Fruit fly (Drosophila melanogaster) whole organism, embryonic: Measurements from ENCODE around the gene asun.

ENCODE experiments used
- ATbp ChIP-seq: fragments of 200-800 bp; sonication (Bioruptor generic); optimal IDR thresholded peaks from 2 replicates; lab custom pipeline; 2017; ENCODE audit warnings: missing biosample characterization, mild to moderate bottlenecking, missing genetic modification characterization, missing genetic modification reagents
- Atf3 ChIP-seq: fragments of 200-800 bp; sonication (Bioruptor generic); optimal IDR thresholded peaks from 3 replicates; lab custom pipeline; 2016; ENCODE audit warnings: missing biosample characterization, missing genetic modification characterization
- C15 ChIP-seq: fragments of 200-800 bp; sonication (Bioruptor generic); IDR thresholded peaks from 3 replicates; pipeline ENCODE4 v1.3.6; 2022; ENCODE audit warnings: missing biosample characterization, missing genetic modification characterization
- CG14965 ChIP-seq: fragments of 200-800 bp; sonication (Bioruptor generic); optimal IDR thresholded peaks from 2 replicates; lab custom pipeline; 2016; ENCODE audit warnings: missing biosample characterization, missing genetic modification characterization, borderline replicate concordance
- CG15073 ChIP-seq: fragments of 200-800 bp; sonication (Bioruptor generic); optimal IDR thresholded peaks from 2 replicates; lab custom pipeline; 2016; ENCODE audit warnings: missing biosample characterization, missing genetic modification characterization
- CG15479 ChIP-seq: fragments of 200-800 bp; sonication (Bioruptor generic); optimal IDR thresholded peaks from 3 replicates; lab custom pipeline; 2019; ENCODE audit warnings: missing biosample characterization, mild to moderate bottlenecking, missing genetic modification characterization, moderate library complexity
- CG1647 ChIP-seq: fragments of 200-800 bp; sonication (Bioruptor generic); optimal IDR thresholded peaks from 3 replicates; lab custom pipeline; 2016; ENCODE audit warnings: missing biosample characterization, missing genetic modification characterization
- CG16863 ChIP-seq: fragments of 200-800 bp; sonication (Bioruptor generic); optimal IDR thresholded peaks from 3 replicates; lab custom pipeline; 2016; ENCODE audit warnings: missing biosample characterization, missing genetic modification characterization
- CG17912 ChIP-seq: fragments of 200-800 bp; sonication (Bioruptor generic); optimal IDR thresholded peaks from 2 replicates; lab custom pipeline; 2018; ENCODE audit warnings: missing biosample characterization, mild to moderate bottlenecking, missing genetic modification characterization
- CG2120 ChIP-seq: fragments of 200-800 bp; sonication (Bioruptor generic); optimal IDR thresholded peaks from 3 replicates; lab custom pipeline; 2016; ENCODE audit warnings: missing biosample characterization, missing genetic modification characterization
- CG31441 ChIP-seq: fragments of 200-800 bp; sonication (Bioruptor generic); IDR thresholded peaks from 2 replicates; pipeline ENCODE4 v1.3.6; 2022; ENCODE audit warnings: missing biosample characterization, missing genetic modification characterization
- CG3726 ChIP-seq: fragments of 200-800 bp; sonication (Bioruptor generic); IDR thresholded peaks from 3 replicates; pipeline ENCODE4, ENCODE4 v1.3.6; 2022; ENCODE audit warnings: missing biosample characterization, missing genetic modification characterization
- CG3838 ChIP-seq: fragments of 200-800 bp; sonication (Bioruptor generic); optimal IDR thresholded peaks from 3 replicates; lab custom pipeline; 2016; ENCODE audit warnings: missing biosample characterization, missing genetic modification characterization
- CG4360 ChIP-seq: fragments of 200-800 bp; sonication (Bioruptor generic); IDR thresholded peaks from 2 replicates; pipeline ENCODE4 v1.3.6; 2022; ENCODE audit warnings: missing biosample characterization, missing genetic modification characterization
- CG6175 ChIP-seq: fragments of 200-800 bp; sonication (Bioruptor generic); IDR thresholded peaks from 3 replicates; pipeline ENCODE4 v1.3.6; 2022; ENCODE audit warnings: missing biosample characterization, missing genetic modification characterization
- CG7357 ChIP-seq: fragments of 200-800 bp; sonication (Bioruptor generic); IDR thresholded peaks from 3 replicates; pipeline ENCODE4 v1.3.6; 2022; ENCODE audit warnings: missing biosample characterization, missing genetic modification characterization
- CG7372 ChIP-seq: fragments of 200-800 bp; sonication (Bioruptor generic); IDR thresholded peaks from 2 replicates; pipeline ENCODE4 v1.3.6; 2022; ENCODE audit warnings: missing biosample characterization, missing genetic modification characterization
- CG7839 ChIP-seq: fragments of 200-800 bp; sonication (Bioruptor generic); optimal IDR thresholded peaks from 3 replicates; lab custom pipeline; 2018; ENCODE audit warnings: missing biosample characterization, mild to moderate bottlenecking, missing genetic modification characterization, moderate library complexity
- CG9215 ChIP-seq: fragments of 200-800 bp; sonication (Bioruptor generic); IDR thresholded peaks from 2 replicates; pipeline ENCODE4 v1.3.6; 2022; ENCODE audit warnings: missing biosample characterization, missing genetic modification characterization
- D19A ChIP-seq: fragments of 200-800 bp; optimal IDR thresholded peaks from 3 replicates; lab custom pipeline; 2019; ENCODE audit warnings: missing biosample characterization, mild to moderate bottlenecking, missing genetic modification characterization, moderate library complexity
- Dref ChIP-seq: fragments of 200-800 bp; sonication (Bioruptor generic); IDR thresholded peaks from 2 replicates; pipeline ENCODE4 v1.3.6; 2022; ENCODE audit warnings: missing biosample characterization, missing genetic modification characterization
- Drgx ChIP-seq: fragments of 200-800 bp; sonication (Bioruptor generic); IDR thresholded peaks from 2 replicates; pipeline ENCODE4 v1.3.6; 2022; ENCODE audit warnings: missing biosample characterization, missing genetic modification characterization
- Lpt ChIP-seq: fragments of >200 bp; optimal IDR thresholded peaks from 2 replicates; lab custom pipeline; 2018; ENCODE audit warnings: missing biosample characterization, missing genetic modification characterization
- Neu2 ChIP-seq: fragments of 200-800 bp; sonication (Bioruptor generic); optimal IDR thresholded peaks from 3 replicates; lab custom pipeline; 2016; ENCODE audit warnings: missing biosample characterization, missing genetic modification characterization, borderline replicate concordance
- NfI ChIP-seq: fragments of 200-800 bp; sonication (Bioruptor generic); optimal IDR thresholded peaks from 3 replicates; lab custom pipeline; 2018; ENCODE audit warnings: missing biosample characterization, mild to moderate bottlenecking, missing genetic modification characterization, moderate library complexity
- Ptx1 ChIP-seq: fragments of 200-800 bp; sonication (Bioruptor generic); IDR thresholded peaks from 2 replicates; pipeline ENCODE4 v1.3.6; 2022; ENCODE audit warnings: missing biosample characterization, missing genetic modification characterization
- Ravus ChIP-seq: fragments of 200-800 bp; sonication (Bioruptor generic); IDR thresholded peaks from 2 replicates; pipeline ENCODE4 v1.3.6; 2022; ENCODE audit warnings: missing biosample characterization, missing genetic modification characterization
- Rx ChIP-seq: fragments of 200-800 bp; sonication (Bioruptor generic); IDR thresholded peaks from 2 replicates; pipeline ENCODE4 v1.3.6; 2022; ENCODE audit warnings: missing biosample characterization, missing genetic modification characterization
- Six4 ChIP-seq: fragments of 200-800 bp; sonication (Bioruptor generic); optimal IDR thresholded peaks from 2 replicates; lab custom pipeline; 2016; ENCODE audit warnings: missing biosample characterization, missing genetic modification characterization
- Sox100B ChIP-seq: fragments of 200-800 bp; sonication (Bioruptor generic); optimal IDR thresholded peaks from 3 replicates; lab custom pipeline; 2018; ENCODE audit warnings: missing biosample characterization, mild to moderate bottlenecking, missing genetic modification characterization
- Spps ChIP-seq: fragments of 200-800 bp; sonication (Bioruptor generic); optimal IDR thresholded peaks from 2 replicates; lab custom pipeline; 2018; ENCODE audit warnings: missing biosample characterization, mild to moderate bottlenecking, missing genetic modification characterization
- ase ChIP-seq: fragments of 200-800 bp; sonication (Bioruptor generic); IDR thresholded peaks from 3 replicates; pipeline ENCODE4 v1.3.6; 2022; ENCODE audit warnings: missing biosample characterization, missing genetic modification characterization
- cad ChIP-seq: fragments of >200 bp; optimal IDR thresholded peaks from 2 replicates; lab custom pipeline; 2017; ENCODE audit warnings: missing biosample characterization, missing genetic modification characterization
- cato ChIP-seq: fragments of 200-800 bp; sonication (Bioruptor generic); optimal IDR thresholded peaks from 2 replicates; lab custom pipeline; 2016; ENCODE audit warnings: missing biosample characterization, missing genetic modification characterization, borderline replicate concordance
- croc ChIP-seq: fragments of 200-800 bp; sonication (Bioruptor generic); conservative IDR thresholded peaks from 3 replicates; pipeline ENCODE4 v1.3.6; 2022; ENCODE audit warnings: missing biosample characterization, missing genetic modification characterization
- fd96Cb ChIP-seq: fragments of 200-800 bp; sonication (Bioruptor generic); optimal IDR thresholded peaks from 2 replicates; lab custom pipeline; 2018; ENCODE audit warnings: missing biosample characterization, mild to moderate bottlenecking, missing genetic modification characterization, moderate library complexity
- fru ChIP-seq: fragments of >200 bp; optimal IDR thresholded peaks from 2 replicates; lab custom pipeline; 2017
- ftz-f1 ChIP-seq: fragments of 200-800 bp; sonication (Bioruptor generic); optimal IDR thresholded peaks from 2 replicates; lab custom pipeline; 2016; ENCODE audit warnings: missing biosample characterization, missing genetic modification characterization
- gcm2 ChIP-seq: fragments of 200-800 bp; sonication (Bioruptor generic); optimal IDR thresholded peaks from 2 replicates; lab custom pipeline; 2016; ENCODE audit warnings: missing biosample characterization, missing genetic modification characterization
- gt ChIP-seq: fragments of 200-800 bp; sonication (Bioruptor generic); IDR thresholded peaks from 2 replicates; pipeline ENCODE4 v1.3.6; 2022; ENCODE audit warnings: missing biosample characterization, missing genetic modification characterization
- mirr ChIP-seq: fragments of 200-800 bp; sonication (Bioruptor generic); optimal IDR thresholded peaks from 3 replicates; lab custom pipeline; 2018; ENCODE audit warnings: missing biosample characterization, mild to moderate bottlenecking, missing genetic modification characterization
- pho ChIP-seq: fragments of 200-800 bp; sonication (Bioruptor generic); optimal IDR thresholded peaks from 2 replicates; lab custom pipeline; 2016; ENCODE audit warnings: missing biosample characterization, missing genetic modification characterization
- repo ChIP-seq: fragments of 200-800 bp; sonication (Bioruptor generic); optimal IDR thresholded peaks from 2 replicates; lab custom pipeline; 2016; ENCODE audit warnings: missing biosample characterization, missing genetic modification characterization
- salm ChIP-seq: fragments of 200-800 bp; sonication (Bioruptor generic); optimal IDR thresholded peaks from 2 replicates; lab custom pipeline; 2018; ENCODE audit warnings: missing biosample characterization, mild to moderate bottlenecking, missing genetic modification characterization
- sisA ChIP-seq: fragments of 200-800 bp; sonication (Bioruptor generic); IDR thresholded peaks from 2 replicates; pipeline ENCODE4 v1.3.6; 2022; ENCODE audit warnings: missing biosample characterization, missing genetic modification characterization
- slbo ChIP-seq: fragments of 200-800 bp; sonication (Bioruptor generic); IDR thresholded peaks from 2 replicates; pipeline ENCODE4 v1.3.6; 2022; ENCODE audit warnings: missing biosample characterization, missing genetic modification characterization
- sob ChIP-seq: fragments of 200-800 bp; sonication (Bioruptor generic); IDR thresholded peaks from 2 replicates; pipeline ENCODE4 v1.3.6; 2022; ENCODE audit warnings: missing biosample characterization, missing genetic modification characterization
- ttk ChIP-seq: fragments of 200-800 bp; sonication (Bioruptor generic); IDR thresholded peaks from 2 replicates; pipeline ENCODE4 v2.1.2; 2022; ENCODE audit warnings: missing biosample characterization, missing genetic modification characterization
- zen ChIP-seq: fragments of 200-800 bp; sonication (Bioruptor generic); optimal IDR thresholded peaks from 3 replicates; lab custom pipeline; 2018; ENCODE audit warnings: missing biosample characterization, mild to moderate bottlenecking, missing genetic modification characterization, moderate library complexity

asun gene

DNA sequence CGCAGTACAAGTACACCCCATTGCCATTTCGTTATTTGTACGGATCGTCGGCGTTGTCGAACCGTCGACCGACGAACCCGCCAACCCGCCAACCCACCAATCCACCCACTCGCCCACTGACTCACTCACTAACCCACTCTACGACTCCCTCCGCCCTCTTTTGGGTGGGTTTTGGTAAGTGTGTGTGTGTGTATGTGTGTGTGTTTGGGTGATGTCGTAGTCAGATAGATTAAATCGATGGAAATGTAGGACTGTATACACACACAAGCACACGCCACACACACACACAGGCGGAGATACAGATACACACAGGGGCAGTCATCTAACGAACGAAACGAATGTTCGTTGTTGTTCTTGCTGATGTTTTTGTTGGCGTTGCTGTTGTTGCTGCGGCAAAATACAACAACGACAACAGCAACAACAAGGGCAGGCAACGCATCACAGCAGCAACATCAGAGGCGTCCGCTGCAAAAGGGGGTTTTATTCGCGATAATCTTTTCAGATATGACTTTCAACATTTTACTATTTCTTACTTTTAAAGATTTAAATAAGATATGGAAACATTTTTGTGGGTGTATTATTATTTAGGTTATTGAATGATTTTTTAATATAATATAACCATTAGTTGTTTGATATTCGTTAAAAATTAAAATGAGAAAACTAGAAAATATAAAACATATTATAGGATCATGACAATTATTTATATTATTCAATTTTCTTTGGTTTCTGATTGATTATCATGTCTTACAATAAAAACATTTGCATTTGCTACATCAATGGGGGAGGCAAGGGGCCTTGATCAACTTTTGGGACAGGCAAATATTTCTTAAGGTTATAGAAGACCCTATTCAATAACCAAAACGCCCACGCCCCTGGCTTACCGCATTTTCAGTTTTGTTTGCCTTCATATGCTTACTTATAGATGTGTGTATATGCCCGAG is 42.4 kb upstream of the asun start (continued):
- TF ChIP-seq CG16863 (GFP tag; lab: Kevin White, UChicago) (no peak), ATbp (peak; percentile 82), ase (GFP tag; lab: Robert Waterston, UW) (peak; percentile 51; the same call in 1 of the 3 replicates), D19A (tag; lab: Kevin White, UChicago) (peak; percentile 87), gt (GFP tag; lab: Robert Waterston, UW) (peak; percentile 54), cad (no peak), fru (lab: Kevin White, UChicago) (no peak), ttk (peak; percentile 65), Rx (peak; percentile 64), zen (tag; lab: Kevin White, UChicago) (peak; percentile 82), CG7372 (GFP tag; lab: Robert Waterston, UW) (peak; percentile 84), repo (GFP tag; lab: Kevin White, UChicago) (no peak), Spps (tag; lab: Kevin White, UChicago) (peak; percentile 87), CG7839 (tag; lab: Kevin White, UChicago) (peak; percentile 95), CG6175 (GFP tag; lab: Robert Waterston, UW) (peak; percentile 18; the same call in 1 of the 3 replicates), CG3726 (GFP tag; lab: Robert Waterston, UW) (peak; percentile 52; the same call in 2 of the 3 replicates), CG9215 (GFP tag; lab: Robert Waterston, UW) (peak; percentile 77), Lpt (GFP tag; lab: Kevin White, UChicago) (peak; percentile 35), slbo (peak; percentile 88), Ravus (GFP tag; lab: Robert Waterston, UW) (peak; percentile 40), CG1647 (GFP tag; lab: Kevin White, UChicago) (no peak), Ptx1 (GFP tag; lab: Robert Waterston, UW) (peak; percentile 80), gcm2 (GFP tag; lab: Kevin White, UChicago) (peak; percentile 52), NfI (peak; percentile 90), croc (GFP tag; lab: Robert Waterston, UW) (peak; percentile 74), sob (GFP tag; lab: Robert Waterston, UW) (peak; percentile 65), CG7357 (GFP tag; lab: Robert Waterston, UW) (peak; percentile 73; the same call in 2 of the 3 replicates), C15 (0 out of 3 replicates have a peak, but pooled peaks have one; percentile 50), fd96Cb (tag; lab: Kevin White, UChicago) (peak; percentile 93), CG15073 (no peak), cato (GFP tag; lab: Kevin White, UChicago) (peak; percentile 92), CG17912 (GFP tag; lab: Kevin White, UChicago) (no peak), CG3838 (no peak), CG15479 (GFP tag; lab: Kevin White, UChicago) (peak; percentile 41), ftz-f1 (GFP tag; lab: Kevin White, UChicago) (no peak), Neu2 (GFP tag; lab: Kevin White, UChicago) (no peak), Drgx (GFP tag; lab: Robert Waterston, UW) (peak; percentile 64), Dref (GFP tag; lab: Robert Waterston, UW) (peak; percentile 11; the same call in 1 of the 2 replicates), pho (no peak), CG14965 (no peak), salm (tag; lab: Kevin White, UChicago) (peak; percentile 77), sisA (GFP tag; lab: Robert Waterston, UW) (peak; percentile 63), CG2120 (GFP tag; lab: Kevin White, UChicago) (peak; percentile 63), Sox100B (GFP tag; lab: Kevin White, UChicago) (peak; percentile 98), Six4 (GFP tag; lab: Kevin White, UChicago) (peak; percentile 86), mirr (GFP tag; lab: Kevin White, UChicago) (peak; percentile 87), CG4360 (GFP tag; lab: Robert Waterston, UW) (peak; percentile 99), CG31441 (peak; percentile 91; the same call in 1 of the 2 replicates), Atf3 (GFP tag; lab: Kevin White, UChicago) (no peak)
